Fruit fly (Drosophila melanogaster) S2 (cell line): ENCODE data around the gene Sh.

Experiments used
- CG8478 ChIP-seq: fragments of >200 bp; optimal IDR thresholded peaks from 2 replicates; lab custom pipeline; 2018
- CTCF ChIP-seq, 2 experiments: fragments of >200 bp; optimal IDR thresholded peaks; 2 replicates each; lab custom pipeline; 2018

Gene Sh

DNA sequence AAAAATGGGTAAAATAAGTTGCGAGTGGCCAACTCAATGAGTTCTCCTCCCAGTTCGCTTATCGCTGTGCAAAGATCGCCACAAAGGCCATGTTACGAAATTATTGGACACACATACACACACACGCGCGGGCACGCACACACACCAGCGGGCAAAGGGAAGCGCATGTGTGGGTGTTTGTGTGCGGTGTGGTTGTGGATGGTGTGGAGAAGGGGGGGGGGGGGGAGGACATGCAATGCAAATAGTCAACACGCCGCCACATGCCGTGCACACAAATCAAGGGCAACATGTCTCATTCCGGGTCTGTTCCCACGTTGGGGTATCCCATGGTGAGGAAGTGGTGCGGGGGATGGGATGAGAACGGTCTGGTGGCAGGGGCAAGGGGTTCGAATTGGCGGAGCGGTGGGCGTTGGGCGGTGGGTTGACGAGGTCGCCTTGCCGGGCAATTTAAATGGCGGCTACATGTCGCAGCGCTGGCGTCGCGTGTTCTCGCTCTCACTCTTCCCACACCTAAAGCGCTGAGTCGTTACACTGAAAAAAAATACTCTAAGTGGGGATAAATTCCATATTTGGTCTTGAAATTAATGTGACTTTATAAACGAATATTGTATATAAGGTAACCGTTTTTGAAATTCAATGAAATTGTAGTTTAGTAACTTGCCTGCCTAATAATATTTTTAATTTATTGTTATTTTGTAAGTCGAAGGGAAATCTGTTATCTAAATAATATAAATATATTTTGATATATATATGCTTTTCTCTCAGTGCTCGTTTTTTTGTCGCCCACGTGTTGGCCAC lies 59.1 kb downstream of the Sh start:
- TF ChIP-seq CTCF (optimal IDR thresholded peaks at IDR 0.05; lab: Kevin White, UChicago) (no peak), CG8478 (lab: Kevin White, UChicago) (no peak)

DNA sequence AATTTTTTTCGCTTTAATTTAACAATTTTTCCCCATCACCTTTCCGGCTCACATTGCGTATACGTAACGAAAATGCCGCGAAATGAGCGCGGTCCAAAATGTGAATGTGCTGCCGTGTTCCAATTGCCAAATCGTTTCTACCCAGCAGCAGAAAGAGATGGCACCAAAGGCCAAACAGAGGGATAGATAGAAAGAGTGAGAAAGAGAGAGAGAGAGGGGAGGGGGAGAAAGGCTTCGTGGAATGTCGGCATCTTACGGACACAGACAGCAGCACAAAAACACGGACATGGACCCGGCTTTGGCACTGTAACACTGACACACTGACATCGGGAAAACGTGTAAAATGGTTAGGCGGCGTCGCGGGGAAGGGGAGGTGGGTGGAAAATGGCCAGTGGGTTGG lies 67.5 kb downstream of the Sh start:
- TF ChIP-seq CG8478 (lab: Kevin White, UChicago) = no peak
- TF ChIP-seq CTCF (optimal IDR thresholded peaks at IDR 0.05; lab: Kevin White, UChicago) = no peak

DNA sequence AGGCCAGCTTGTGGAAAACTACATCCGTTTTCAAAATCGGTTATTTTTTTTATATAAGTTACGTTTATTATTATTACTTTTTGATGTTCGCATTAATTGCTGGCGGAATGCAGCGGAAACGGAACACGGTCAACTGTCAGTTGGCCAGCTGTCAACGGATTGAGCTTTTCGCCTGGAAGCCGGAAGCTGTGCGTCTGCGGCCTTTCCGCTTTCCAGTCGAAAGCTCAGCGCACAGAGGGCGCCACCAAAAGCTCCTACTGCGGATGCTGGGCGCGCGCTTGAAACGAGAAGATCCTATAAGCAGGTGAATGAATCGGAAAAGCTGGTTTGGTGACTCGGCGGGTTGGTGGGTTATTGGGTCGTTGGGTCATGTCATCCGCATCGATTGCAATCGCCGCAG lies 94.9 kb downstream of the Sh start:
- no peak for TF ChIP-seq CTCF (optimal IDR thresholded peaks at IDR 0.05; lab: Kevin White, UChicago)

DNA sequence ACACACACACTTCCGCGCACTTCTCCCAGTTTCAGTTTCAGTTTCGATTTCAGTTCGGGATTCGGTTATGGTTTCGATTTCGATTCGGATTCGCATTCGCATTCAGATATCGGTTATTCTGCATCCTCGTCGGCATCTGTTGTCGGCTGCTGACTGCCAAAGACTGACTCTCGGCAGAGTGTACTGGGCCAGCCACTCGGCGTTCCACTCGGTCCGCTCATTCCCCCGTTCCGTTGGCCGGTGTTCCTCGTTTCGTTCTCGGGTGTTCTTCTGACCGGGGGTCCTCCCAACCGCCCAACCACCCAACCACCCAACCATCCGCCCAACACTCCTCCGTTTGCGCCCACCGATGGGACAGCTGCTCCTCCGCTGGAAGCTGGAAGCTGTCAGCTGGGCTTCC lies 96.0 kb downstream of the Sh start:
- TF ChIP-seq CTCF (optimal IDR thresholded peaks at IDR 0.05; lab: Kevin White, UChicago) (no peak), CG8478 (lab: Kevin White, UChicago) (no peak)

DNA sequence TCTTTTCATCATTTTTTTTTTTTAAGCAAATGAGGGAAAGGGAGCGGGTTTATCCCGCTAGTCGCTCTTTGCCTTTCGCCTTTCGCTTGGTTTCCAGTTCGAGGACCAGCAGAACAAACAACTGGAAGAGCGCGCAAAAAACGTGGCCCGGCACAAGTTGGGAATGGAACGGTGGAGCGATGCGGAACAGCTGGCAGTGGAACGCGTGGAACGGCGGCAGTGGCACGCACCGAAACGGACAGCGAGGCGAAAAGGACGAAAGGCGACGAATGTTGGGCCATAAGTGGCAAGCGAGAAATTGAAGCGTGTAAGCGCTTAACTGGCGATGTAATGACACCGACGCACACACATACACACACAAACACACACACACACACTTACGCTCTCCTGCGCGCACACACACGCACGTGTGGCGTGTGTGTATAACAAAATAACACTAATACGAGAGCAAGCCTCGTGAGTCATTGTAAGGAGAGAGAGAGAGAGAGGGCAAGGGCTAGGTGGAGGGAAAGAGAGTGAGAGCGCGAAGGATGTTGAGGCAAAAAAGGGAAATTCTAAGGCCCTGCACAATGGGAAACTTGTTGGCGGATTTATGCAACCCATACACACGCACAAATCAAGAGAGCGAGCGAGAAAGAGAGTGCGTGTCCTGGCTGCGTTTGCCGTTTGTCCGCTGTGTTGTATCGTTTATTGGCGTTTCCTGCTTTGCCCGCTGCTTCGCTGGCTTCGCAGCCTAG lies 99.9 kb downstream of the Sh start:
- no peak for TF ChIP-seq CG8478 (lab: Kevin White, UChicago)
- TF ChIP-seq CTCF (optimal IDR thresholded peaks at IDR 0.05; lab: Kevin White, UChicago) = no peak

DNA sequence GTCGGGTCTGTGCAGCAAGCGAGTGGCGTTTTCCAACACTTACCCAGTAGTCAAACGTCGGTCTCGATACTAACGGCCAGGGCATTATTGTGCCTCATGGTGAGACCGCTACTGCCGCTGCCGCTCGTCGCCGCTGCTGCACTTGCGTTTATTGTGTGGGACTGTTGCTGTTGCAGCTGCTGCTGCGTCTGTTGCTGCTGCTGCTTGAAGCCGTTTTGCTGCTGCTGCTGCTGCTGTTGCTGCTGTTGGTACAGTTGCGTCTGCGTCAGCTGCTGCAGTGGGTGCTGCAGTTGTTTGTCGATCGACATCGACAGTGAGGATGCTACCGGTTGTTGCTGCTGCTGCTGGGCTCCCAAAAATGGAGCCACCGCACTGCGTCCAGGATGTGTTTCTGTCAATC lies 122.4 kb downstream of the Sh start:
- TF ChIP-seq CG8478 (lab: Kevin White, UChicago) (no peak), CTCF (optimal IDR thresholded peaks at IDR 0.05; lab: Kevin White, UChicago) (no peak)

DNA sequence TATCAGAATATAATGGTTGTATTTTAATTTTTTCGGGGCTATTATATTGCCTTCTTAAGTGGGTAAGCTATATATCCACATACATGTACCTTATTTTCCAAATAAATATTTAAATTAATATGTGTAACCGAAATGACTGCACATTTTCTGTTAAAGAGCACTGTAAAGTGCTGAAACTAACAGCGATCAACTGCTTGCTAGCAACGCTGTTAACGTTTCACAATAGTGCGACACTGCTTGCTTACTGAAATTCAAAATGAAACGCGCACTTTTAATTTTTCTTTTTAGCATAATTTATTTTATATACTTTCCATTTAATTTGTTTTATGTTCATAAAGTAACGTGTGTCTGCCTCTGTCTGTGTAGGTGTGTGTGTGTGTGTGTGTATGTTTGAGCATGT lies 139.0 kb downstream of the Sh start:
- TF ChIP-seq CTCF (optimal IDR thresholded peaks at IDR 0.05; lab: Kevin White, UChicago) = no peak
- no peak for TF ChIP-seq CG8478 (lab: Kevin White, UChicago)

dm6 chrX:17917564-17918233 lies 145.3 kb downstream of the Sh start:
- TF ChIP-seq CTCF (optimal IDR thresholded peaks at IDR 0.05; lab: Kevin White, UChicago) (no peak), CG8478 (lab: Kevin White, UChicago) (no peak)

- TF ChIP-seq CG8478 (lab: Kevin White, UChicago) (no peak), CTCF (optimal IDR thresholded peaks at IDR 0.05; lab: Kevin White, UChicago) (no peak)
Measured at dm6 chrX:17915929-17916328, 147.1 kb downstream of the Sh start.

DNA sequence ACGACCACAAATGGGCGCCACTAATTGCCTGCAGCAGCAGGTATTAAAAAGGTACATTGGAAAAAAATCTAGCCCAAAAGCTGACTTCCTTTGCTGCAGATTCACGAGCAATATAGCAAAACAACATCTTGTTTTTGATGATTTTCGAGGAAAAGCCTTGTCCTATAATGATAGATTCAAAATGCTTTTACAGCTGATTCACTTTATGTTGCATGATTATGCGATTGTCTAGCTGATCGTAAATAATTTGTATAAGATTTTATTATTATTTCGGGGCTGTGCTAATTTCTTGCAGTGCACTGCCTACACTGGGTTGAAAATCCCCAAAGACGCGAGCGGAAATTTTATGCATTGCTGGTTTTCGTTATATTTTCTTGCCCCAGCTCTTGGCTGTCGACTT lies 148.5 kb downstream of the Sh start:
- TF ChIP-seq CTCF (optimal IDR thresholded peaks at IDR 0.05; lab: Kevin White, UChicago) = no peak
- TF ChIP-seq CG8478 (lab: Kevin White, UChicago) = no peak

- TF ChIP-seq CG8478 (lab: Kevin White, UChicago) = no peak
- peak; percentile 43 to 58 for TF ChIP-seq CTCF (optimal IDR thresholded peaks at IDR 0.05; lab: Kevin White, UChicago)
Measured at dm6 chrX:17912514-17912913, 150.5 kb downstream of the Sh start.

dm6 chrX:17910941-17911703 lies 151.9 kb downstream of the Sh start, which contains the start of gene CG6847:
Gene CG6847 (plus strand): TSS chrX:17911462.
- no peak for TF ChIP-seq CG8478 (lab: Kevin White, UChicago)

DNA sequence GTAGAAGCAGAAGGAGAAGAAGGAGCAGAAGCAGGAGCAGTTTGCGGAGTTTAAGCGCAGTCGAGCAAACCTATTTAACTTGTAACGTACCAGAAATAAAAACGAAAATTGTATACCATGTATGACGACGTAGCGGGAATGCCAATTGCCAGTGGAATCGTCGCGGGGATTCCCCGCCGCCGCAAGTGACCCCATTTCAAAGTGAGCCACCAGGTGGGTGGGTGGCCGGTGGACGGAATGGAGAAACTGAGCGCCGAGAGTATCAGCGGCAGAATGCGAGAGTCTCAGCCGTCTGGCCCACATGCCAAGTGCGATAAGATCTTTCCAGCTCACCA lies 152.5 kb downstream of the Sh start:
- TF ChIP-seq CG8478 (lab: Kevin White, UChicago) (no peak), CTCF (optimal IDR thresholded peaks at IDR 0.05; lab: Kevin White, UChicago) (no peak)

- no peak for TF ChIP-seq CTCF (optimal IDR thresholded peaks at IDR 0.05; lab: Kevin White, UChicago)
- TF ChIP-seq CG8478 (lab: Kevin White, UChicago) = no peak
Measured at dm6 chrX:17907184-17908006, 155.7 kb downstream of the Sh start, which contains the start of the genes CG7772 and Vps4. Gene CG7772 (minus strand): TSS chrX:17907261. Gene Vps4 (plus strand): TSS chrX:17907692.
